Fruit fly (Drosophila melanogaster) whole organism, pupa: ENCODE measurements around the gene Hml.
A peak's percentile ranks its signal among the peaks of the same experiment; 100 is the strongest.

Experiments used
- CG10348 ChIP-seq: fragments of 200-800 bp; sonication (Bioruptor generic); IDR thresholded peaks from 2 replicates; pipeline ENCODE4 v1.3.6; 2022; ENCODE audit warnings: missing biosample characterization, missing genetic modification characterization
- CG12605 ChIP-seq: fragments of 200-800 bp; sonication (Bioruptor generic); IDR thresholded peaks from 2 replicates; pipeline ENCODE4 v1.3.6; 2022; ENCODE audit warnings: missing biosample characterization, missing genetic modification characterization
- CG13204 ChIP-seq: fragments of 200-800 bp; sonication (Bioruptor generic); optimal IDR thresholded peaks from 2 replicates; lab custom pipeline; 2018; ENCODE audit warnings: missing biosample characterization, mild to moderate bottlenecking, missing genetic modification characterization, moderate library complexity
- CG14655 ChIP-seq: fragments of 200-800 bp; sonication (Bioruptor generic); optimal IDR thresholded peaks from 3 replicates; lab custom pipeline; 2017; ENCODE audit warnings: mild to moderate bottlenecking, missing biosample characterization, missing genetic modification reagents, missing genetic modification characterization
- CG15710 ChIP-seq: fragments of 200-800 bp; sonication (Bioruptor generic); optimal IDR thresholded peaks from 2 replicates; lab custom pipeline; 2018; ENCODE audit warnings: missing biosample characterization, mild to moderate bottlenecking, missing genetic modification characterization, moderate library complexity
- CG17806 ChIP-seq: fragments of 200-800 bp; sonication (Bioruptor generic); optimal IDR thresholded peaks from 2 replicates; lab custom pipeline; 2018; ENCODE audit warnings: missing biosample characterization, mild to moderate bottlenecking, missing genetic modification characterization, moderate library complexity
- CG32121 ChIP-seq: fragments of 200-800 bp; sonication (Bioruptor generic); IDR thresholded peaks from 2 replicates; pipeline ENCODE4 v1.3.6; 2022; ENCODE audit warnings: missing biosample characterization, missing genetic modification characterization
- CG34367 ChIP-seq: fragments of 200-800 bp; sonication (Bioruptor generic); optimal IDR thresholded peaks from 2 replicates; lab custom pipeline; 2018; ENCODE audit warnings: missing biosample characterization, mild to moderate bottlenecking, missing genetic modification characterization
- CG4496 ChIP-seq: fragments of 200-800 bp; sonication (Bioruptor generic); IDR thresholded peaks from 3 replicates; pipeline ENCODE4 v1.3.6; 2022; ENCODE audit warnings: missing biosample characterization, missing genetic modification characterization
- CG8159 ChIP-seq: fragments of 200-800 bp; sonication (Bioruptor generic); optimal IDR thresholded peaks from 3 replicates; lab custom pipeline; 2018; ENCODE audit warnings: missing biosample characterization, mild to moderate bottlenecking, missing genetic modification characterization, moderate library complexity
- CG8301 ChIP-seq: fragments of 200-800 bp; sonication (Bioruptor generic); optimal IDR thresholded peaks from 2 replicates; lab custom pipeline; 2018; ENCODE audit warnings: missing biosample characterization, mild to moderate bottlenecking, missing genetic modification characterization
- CG9948 ChIP-seq: fragments of 200-800 bp; sonication (Bioruptor generic); optimal IDR thresholded peaks from 2 replicates; lab custom pipeline; 2018; ENCODE audit warnings: missing biosample characterization, mild to moderate bottlenecking, missing genetic modification characterization, moderate library complexity
- D1 ChIP-seq: fragments of 200-800 bp; sonication (Bioruptor generic); optimal IDR thresholded peaks from 2 replicates; lab custom pipeline; 2018; ENCODE audit warnings: missing biosample characterization, mild to moderate bottlenecking, missing genetic modification characterization, moderate library complexity
- EcR ChIP-seq: fragments of 200-800 bp; sonication (Bioruptor generic); optimal IDR thresholded peaks from 3 replicates; lab custom pipeline; 2019; ENCODE audit warnings: missing biosample characterization, missing genetic modification characterization, mild to moderate bottlenecking, moderate library complexity, missing genetic modification reagents
- Ets98B ChIP-seq: fragments of 200-800 bp; sonication (Bioruptor generic); IDR thresholded peaks from 2 replicates; pipeline ENCODE4 v1.3.6; 2022; ENCODE audit warnings: missing biosample characterization, missing genetic modification characterization
- Pif1A ChIP-seq: fragments of 200-800 bp; sonication (Bioruptor generic); optimal IDR thresholded peaks from 3 replicates; lab custom pipeline; 2016; ENCODE audit warnings: missing biosample characterization, missing genetic modification characterization
- Pif1B ChIP-seq: fragments of 200-800 bp; sonication (Bioruptor generic); optimal IDR thresholded peaks from 3 replicates; lab custom pipeline; 2016; ENCODE audit warnings: missing biosample characterization, missing genetic modification characterization
- Snoo ChIP-seq: fragments of 200-800 bp; sonication (Bioruptor generic); optimal IDR thresholded peaks from 3 replicates; lab custom pipeline; 2017; ENCODE audit warnings: missing biosample characterization, mild to moderate bottlenecking, missing genetic modification characterization, inconsistent platforms
- fd96Ca ChIP-seq: fragments of 200-800 bp; sonication (Bioruptor generic); IDR thresholded peaks from 3 replicates; pipeline ENCODE4 v1.3.6; 2022; ENCODE audit warnings: missing biosample characterization, missing genetic modification characterization
- gl ChIP-seq: fragments of 200-800 bp; sonication (Bioruptor generic); optimal IDR thresholded peaks from 2 replicates; lab custom pipeline; 2018; ENCODE audit warnings: missing biosample characterization, mild to moderate bottlenecking, missing genetic modification characterization
- rn ChIP-seq: fragments of 200-800 bp; sonication (Bioruptor generic); IDR thresholded peaks from 2 replicates; pipeline ENCODE4 v1.3.6; 2022; ENCODE audit warnings: missing biosample characterization, missing genetic modification characterization

Hml gene

dm6 chr3L:13866270-13866669 lies 20.4 kb downstream of the Hml start:
- TF ChIP-seq CG9948 (tag; lab: Kevin White, UChicago) (no peak), CG17806 (tag; lab: Kevin White, UChicago) (no peak), D1 (tag; lab: Kevin White, UChicago) (no peak), CG32121 (GFP tag; lab: Robert Waterston, UW) (no peak), fd96Ca (GFP tag; lab: Robert Waterston, UW) (no peak), rn (no peak), CG14655 (GFP tag; lab: Kevin White, UChicago) (no peak), CG8159 (tag; lab: Kevin White, UChicago) (no peak)

- TF ChIP-seq D1 (tag; lab: Kevin White, UChicago) = peak; percentile 9
- no peak for TF ChIP-seq CG12605 (GFP tag; lab: Robert Waterston, UW)
- no peak for TF ChIP-seq Pif1B (GFP tag; lab: Kevin White, UChicago)
- TF ChIP-seq EcR (GFP tag; lab: Kevin White, UChicago) = no peak
- TF ChIP-seq CG4496 (GFP tag; lab: Robert Waterston, UW) = no peak
Observed at dm6 chr3L:13866780-13867179, 20.9 kb downstream of the Hml start, which contains the start of gene CG8745. TSS of gene CG8745 (minus strand) at chr3L:13866905.

DNA sequence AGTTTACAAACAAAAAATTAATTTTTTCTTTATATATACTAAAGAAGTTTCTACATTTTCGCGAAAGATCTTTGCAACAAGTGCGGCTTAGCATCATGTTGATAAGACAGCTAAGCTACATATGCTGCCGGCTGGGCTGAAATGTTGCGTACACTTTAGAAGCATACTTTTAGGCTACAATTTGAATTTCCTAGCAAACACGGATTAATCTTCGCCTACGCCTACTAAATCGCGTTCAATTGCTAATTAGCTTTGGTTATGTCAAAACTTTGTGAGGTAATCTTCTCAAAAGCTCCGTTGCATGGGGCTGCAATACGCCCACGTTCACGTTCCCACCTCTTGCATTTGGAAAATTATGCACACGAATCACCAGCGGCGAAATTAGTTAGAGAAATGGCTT lies 31.1 kb downstream of the Hml start:
- no peak for TF ChIP-seq EcR (GFP tag; lab: Kevin White, UChicago)
- no peak for TF ChIP-seq rn
- TF ChIP-seq Pif1B (GFP tag; lab: Kevin White, UChicago) = no peak
- TF ChIP-seq Ets98B (GFP tag; lab: Robert Waterston, UW) = no peak
- no peak for TF ChIP-seq CG4496 (GFP tag; lab: Robert Waterston, UW)

DNA sequence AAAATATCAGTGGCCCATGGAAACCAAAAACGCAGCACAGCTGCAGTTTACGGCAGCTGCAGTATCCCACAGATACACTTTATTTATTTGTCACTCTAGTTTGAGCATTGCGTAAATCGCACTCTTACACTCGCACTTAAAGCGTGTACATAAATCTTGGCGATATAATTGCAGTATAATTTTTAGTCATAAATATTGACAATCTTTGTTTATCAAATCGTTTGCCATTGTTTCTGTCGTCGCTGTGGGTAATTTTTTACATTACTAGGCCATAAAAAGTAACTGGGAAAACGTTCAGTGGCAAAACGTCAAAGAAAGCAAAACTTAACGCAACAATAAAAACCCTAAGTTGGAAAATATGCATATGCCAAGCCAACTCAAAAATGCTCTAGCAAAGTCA lies 32.0 kb downstream of the Hml start:
- TF ChIP-seq CG10348 (no peak), CG14655 (GFP tag; lab: Kevin White, UChicago) (no peak), CG12605 (GFP tag; lab: Robert Waterston, UW) (no peak), CG32121 (GFP tag; lab: Robert Waterston, UW) (peak; percentile 64), Pif1A (GFP tag; lab: Kevin White, UChicago) (peak; percentile 64), Snoo (tag; lab: Kevin White, UChicago) (no peak), Ets98B (GFP tag; lab: Robert Waterston, UW) (no peak), CG15710 (tag; lab: Kevin White, UChicago) (no peak), EcR (GFP tag; lab: Kevin White, UChicago) (no peak), fd96Ca (GFP tag; lab: Robert Waterston, UW) (no peak; the same call in 2 of the 3 replicates), CG34367 (tag; lab: Kevin White, UChicago) (no peak), CG4496 (GFP tag; lab: Robert Waterston, UW) (peak; percentile 81), CG8301 (tag; lab: Kevin White, UChicago) (no peak), rn (peak; percentile 51; the same call in 1 of the 2 replicates)

DNA sequence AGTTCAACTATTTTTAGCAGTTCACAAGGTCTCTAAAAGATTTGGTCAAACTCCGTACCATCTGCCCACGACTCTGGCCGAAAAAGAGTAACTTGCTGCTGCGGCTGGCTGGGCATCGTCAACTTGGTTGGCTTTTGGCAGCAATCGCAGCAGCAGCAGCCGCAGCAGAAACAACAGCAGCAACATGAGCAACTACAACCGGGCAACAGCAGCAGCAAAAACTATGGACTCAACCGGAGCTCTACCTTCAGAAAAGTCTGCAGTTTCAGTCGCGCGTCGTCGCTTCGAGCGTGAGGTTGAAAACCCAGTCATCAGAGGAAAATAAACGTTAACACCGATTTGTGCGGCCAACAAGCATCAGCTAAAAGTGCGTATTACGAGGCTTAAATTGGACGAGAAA lies 32.9 kb downstream of the Hml start, which contains the start of gene CG13737:
CG13737 (plus strand) TSS at position 266 of the 400 bp plus-strand sequence.
- TF ChIP-seq CG12605 (GFP tag; lab: Robert Waterston, UW) (no peak), CG10348 (no peak), Pif1A (GFP tag; lab: Kevin White, UChicago) (no peak), CG14655 (GFP tag; lab: Kevin White, UChicago) (no peak), fd96Ca (GFP tag; lab: Robert Waterston, UW) (0 out of 3 replicates have a peak, but pooled peaks have one; percentile 61), CG4496 (GFP tag; lab: Robert Waterston, UW) (0 out of 3 replicates have a peak, but pooled peaks have one; percentile 66), Pif1B (GFP tag; lab: Kevin White, UChicago) (peak; percentile 5), CG17806 (tag; lab: Kevin White, UChicago) (no peak), CG13204 (GFP tag; lab: Kevin White, UChicago) (peak; percentile 1), rn (no peak)

DNA sequence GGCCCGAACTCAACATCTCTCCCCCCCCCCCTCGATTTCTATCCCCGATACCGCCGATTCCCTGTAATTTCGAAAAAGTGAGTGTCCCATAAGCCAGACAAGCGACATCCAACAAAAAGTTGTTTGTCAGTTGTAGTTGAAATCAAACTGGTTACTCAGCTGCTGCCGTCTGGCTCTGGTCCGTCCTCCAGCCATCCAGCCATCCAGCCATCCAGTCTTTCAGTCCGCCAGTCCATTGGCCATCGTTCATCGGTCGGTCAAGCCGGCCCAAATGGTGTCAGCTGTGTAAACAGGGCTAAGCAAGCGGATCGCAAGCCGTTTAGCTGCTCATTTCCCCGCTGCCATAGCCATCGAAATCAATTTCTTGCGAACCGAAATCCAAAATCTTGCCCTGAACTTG lies 35.7 kb downstream of the Hml start:
- TF ChIP-seq CG4496 (GFP tag; lab: Robert Waterston, UW) = no peak
- no peak for TF ChIP-seq gl (tag; lab: Kevin White, UChicago)
- no peak for TF ChIP-seq CG15710 (tag; lab: Kevin White, UChicago)
- TF ChIP-seq D1 (tag; lab: Kevin White, UChicago) = no peak
- no peak for TF ChIP-seq CG34367 (tag; lab: Kevin White, UChicago)
- TF ChIP-seq CG8301 (tag; lab: Kevin White, UChicago) = no peak
- TF ChIP-seq CG13204 (GFP tag; lab: Kevin White, UChicago) = peak; percentile 5

- TF ChIP-seq CG17806 (tag; lab: Kevin White, UChicago) (no peak), CG13204 (GFP tag; lab: Kevin White, UChicago) (no peak), Pif1B (GFP tag; lab: Kevin White, UChicago) (no peak), fd96Ca (GFP tag; lab: Robert Waterston, UW) (no peak), rn (no peak), CG4496 (GFP tag; lab: Robert Waterston, UW) (no peak), CG9948 (tag; lab: Kevin White, UChicago) (no peak), D1 (tag; lab: Kevin White, UChicago) (no peak), CG8159 (tag; lab: Kevin White, UChicago) (no peak), gl (tag; lab: Kevin White, UChicago) (no peak), CG34367 (tag; lab: Kevin White, UChicago) (no peak), CG15710 (tag; lab: Kevin White, UChicago) (no peak), Snoo (tag; lab: Kevin White, UChicago) (no peak)
Observed at dm6 chr3L:13882532-13882931, 36.7 kb downstream of the Hml start.
